Worm (Caenorhabditis elegans): ENCODE data around the gene nspb-5.

Gene nspb-5

DNA sequence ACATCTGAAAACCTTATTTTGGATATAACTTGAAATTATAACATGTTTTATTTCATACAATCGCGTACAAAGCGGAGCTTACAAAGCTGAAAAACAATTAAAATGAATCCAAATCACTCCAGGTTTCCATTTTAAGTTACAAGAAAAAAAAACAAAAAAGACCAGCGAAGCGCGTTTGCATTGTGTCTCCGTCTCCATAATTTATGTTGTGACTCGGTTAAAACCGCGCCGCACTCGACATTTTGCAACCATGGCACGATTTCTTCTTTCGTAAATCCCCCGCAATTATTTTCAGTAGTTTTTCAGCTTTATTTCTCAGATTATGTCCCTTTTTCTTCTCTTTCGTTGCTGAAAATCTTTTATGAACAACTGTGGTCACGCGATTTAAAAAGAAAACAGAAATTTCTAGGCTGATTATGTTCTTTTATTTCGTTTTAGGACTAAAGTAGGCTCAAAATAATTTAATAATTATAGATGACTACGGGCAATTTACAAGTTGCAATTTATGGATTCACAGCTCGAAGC, 13.4 kb upstream of the nspb-5 start, which contains the start of the genes F38A5.2 and dnj-11 (continued):
- TF ChIP-seq dmd-6 (GFP tag; IDR thresholded peaks at IDR 0.05) (peak; percentile 34; the same call in 1 of the 2 replicates), Y105C5A.15 (GFP tag; IDR thresholded peaks at IDR 0.05) (no peak), ama-1 (optimal IDR thresholded peaks at IDR 0.05) (no peak), arid-1 (GFP tag; conservative IDR thresholded peaks at IDR 0.05) (no peak), F44E2.7 (GFP tag; IDR thresholded peaks at IDR 0.05) (no peak), dpl-1 (GFP tag; optimal IDR thresholded peaks at IDR 0.05) (peak; percentile 80), skn-1 (tag; optimal IDR thresholded peaks at IDR 0.05) (no peak), hmg-1.1 (GFP tag; IDR thresholded peaks at IDR 0.05) (0 out of 2 replicates have a peak, but pooled peaks have one; percentile 41), nhr-102 (tag; optimal IDR thresholded peaks at IDR 0.05) (no peak), nhr-237 (tag; optimal IDR thresholded peaks at IDR 0.05) (no peak), nhr-111 (GFP tag; optimal IDR thresholded peaks at IDR 0.05) (no peak), F26F4.8 (GFP tag; conservative IDR thresholded peaks at IDR 0.05) (no peak), tag-97 (GFP tag; IDR thresholded peaks at IDR 0.05) (no peak), lin-38 (GFP tag; IDR thresholded peaks at IDR 0.05) (peak; percentile 97), unc-62 (GFP tag; optimal IDR thresholded peaks at IDR 0.05 in 1 of 2) (peak in 1 of 2 experiments; percentile 89), unc-62 (tag; optimal IDR thresholded peaks at IDR 0.05) (no peak), vab-7 (GFP tag; IDR thresholded peaks at IDR 0.05) (no peak), ceh-44 (GFP tag; IDR thresholded peaks at IDR 0.05) (no peak), madf-5 (GFP tag; IDR thresholded peaks at IDR 0.05) (no peak), nhr-6 (tag; optimal IDR thresholded peaks at IDR 0.05) (peak; percentile 82), snpc-4 (tag; optimal IDR thresholded peaks at IDR 0.05) (peak; percentile 43), mes-2 (tag; optimal IDR thresholded peaks at IDR 0.05; ENCODE audit: poor library complexity, severe bottlenecking) (peak; percentile 89), ZK337.2 (GFP tag; IDR thresholded peaks at IDR 0.05) (no peak), F49E8.2 (tag; optimal IDR thresholded peaks at IDR 0.05; ENCODE audit: borderline replicate concordance) (no peak), duxl-1 (tag; optimal IDR thresholded peaks at IDR 0.05; ENCODE audit: poor library complexity) (peak; percentile 26), nhr-25 (tag; optimal IDR thresholded peaks at IDR 0.05; ENCODE audit: borderline replicate concordance, insufficient read depth) (no peak), nhr-42 (GFP tag; IDR thresholded peaks at IDR 0.05) (no peak), mdl-1 (tag; optimal IDR thresholded peaks at IDR 0.05) (no peak), sdz-12 (GFP tag; optimal IDR thresholded peaks at IDR 0.05) (no peak), hlh-30 (tag; optimal IDR thresholded peaks at IDR 0.05; ENCODE audit: insufficient read depth) (peak; percentile 70), fos-1 (tag; optimal IDR thresholded peaks at IDR 0.05) (no peak), lsy-2 (tag; optimal IDR thresholded peaks at IDR 0.05) (peak in 1 of 2 experiments; percentile 89), saeg-2 (GFP tag; IDR thresholded peaks at IDR 0.05) (no peak), Y48G9A.11 (GFP tag; IDR thresholded peaks at IDR 0.05) (no peak), php-3 (GFP tag; IDR thresholded peaks at IDR 0.05) (no peak), fkh-10 (GFP tag; optimal IDR thresholded peaks at IDR 0.05) (peak; percentile 38), rbr-2 (tag; optimal IDR thresholded peaks at IDR 0.05) (peak; percentile 60), tra-1 (GFP tag; IDR thresholded peaks at IDR 0.05) (0 out of 2 replicates have a peak, but pooled peaks have one; percentile 12), nhr-10 (tag; optimal IDR thresholded peaks at IDR 0.05) (no peak), ctbp-1 (GFP tag; IDR thresholded peaks at IDR 0.05) (0 out of 2 replicates have a peak, but pooled peaks have one; percentile 26), mdt-29 (GFP tag; IDR thresholded peaks at IDR 0.05) (no peak), F10B5.3 (tag; optimal IDR thresholded peaks at IDR 0.05) (no peak), hif-1 (tag; optimal IDR thresholded peaks at IDR 0.05) (peak in 1 of 2 experiments; percentile 55), lim-7 (GFP tag; IDR thresholded peaks at IDR 0.05) (no peak), Y5F2A.4 (GFP tag; optimal IDR thresholded peaks at IDR 0.05) (no peak), spr-3 (GFP tag; optimal IDR thresholded peaks at IDR 0.05) (no peak), nhr-48 (tag; optimal IDR thresholded peaks at IDR 0.05) (no peak), nhr-28 (tag; optimal IDR thresholded peaks at IDR 0.05) (peak; percentile 59), zip-11 (GFP tag; IDR thresholded peaks at IDR 0.05) (no peak), spr-1 (tag; optimal IDR thresholded peaks at IDR 0.05) (no peak), zag-1 (tag; optimal IDR thresholded peaks at IDR 0.05) (no peak)
